Worm (Caenorhabditis elegans) whole organism, L4 larva: ENCODE results near the gene glb-15.

ENCODE experiments used
- ZK546.5 ChIP-seq, 2 experiments: sonication (generic microtip); optimal IDR thresholded peaks; 2 replicates each; lab custom pipeline; 2017; ENCODE audit warnings: missing biosample characterization in 2 of 2, missing genetic modification characterization in 2 of 2
- nhr-25 ChIP-seq: sonication (generic microtip); optimal IDR thresholded peaks from 2 replicates; lab custom pipeline; 2017; ENCODE audit warnings: missing genetic modification characterization, mild to moderate bottlenecking, missing compliant biosample characterization, antibody characterized with exemption, moderate library complexity, borderline replicate concordance; ENCODE audit not compliant: insufficient read depth
- php-3 ChIP-seq: fragments of 200-800 bp; sonication (Bioruptor generic); IDR thresholded peaks from 2 replicates; pipeline ENCODE4 v1.3.6; 2022; ENCODE audit warnings: missing genetic modification reagents, missing genetic modification characterization, missing compliant biosample characterization

DNA sequence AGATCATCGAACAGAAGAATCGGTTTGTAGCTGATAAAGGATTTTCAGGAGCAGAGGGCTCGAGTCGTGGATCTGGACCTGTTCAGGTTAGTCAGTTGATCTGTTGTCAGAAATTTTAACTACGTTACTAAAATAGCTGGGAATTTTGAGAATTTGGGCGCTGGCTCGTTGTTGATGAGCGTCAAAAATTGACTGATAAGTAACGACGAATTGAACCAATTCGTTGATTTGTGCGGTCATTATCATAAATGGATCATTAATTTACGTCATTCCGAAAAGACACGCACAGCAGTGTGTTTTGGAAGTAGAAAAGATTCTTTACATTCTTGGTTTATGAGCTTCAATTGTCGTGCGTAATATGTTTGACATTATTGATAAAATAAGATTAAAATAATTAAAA, 29.7 kb upstream of the glb-15 start:
- TF ChIP-seq php-3 (peak; percentile 54; the same call in 1 of the 2 replicates), ZK546.5 (tag; optimal IDR thresholded peaks at IDR 0.05; lab: Kevin White, UChicago) (no peak), nhr-25 (tag; lab: Kevin White, UChicago) (no peak)
